Worm (Caenorhabditis elegans) whole organism, L3 larva: Measurements from ENCODE around the gene C10A4.9.

Experiments used
- ZK546.5 ChIP-seq: sonication (generic microtip); optimal IDR thresholded peaks from 2 replicates; lab custom pipeline; 2017; ENCODE audit warnings: missing biosample characterization, missing genetic modification characterization
- ceh-82 ChIP-seq: fragments of 150-350 bp; optimal IDR thresholded peaks from 2 replicates; lab custom pipeline; 2014; ENCODE audit warnings: missing biosample characterization, missing genetic modification characterization
- egl-27 ChIP-seq: sonication (generic microtip); optimal IDR thresholded peaks from 4 replicates; lab custom pipeline; 2017; ENCODE audit warnings: missing biosample characterization, missing genetic modification reagents, missing genetic modification characterization
- egl-5 ChIP-seq: fragments of 150-350 bp; optimal IDR thresholded peaks from 2 replicates; lab custom pipeline; 2017; ENCODE audit warnings: missing biosample characterization, missing genetic modification reagents, missing genetic modification characterization, inconsistent platforms
- jun-1 ChIP-seq: fragments of 150-350 bp; optimal IDR thresholded peaks from 2 replicates; lab custom pipeline; 2014; ENCODE audit warnings: missing biosample characterization, missing genetic modification reagents, missing genetic modification characterization
- nhr-11 ChIP-seq: fragments of 150-350 bp; optimal IDR thresholded peaks from 2 replicates; lab custom pipeline; 2014; ENCODE audit warnings: missing biosample characterization, missing genetic modification characterization
- nhr-25 ChIP-seq: sonication (generic microtip); optimal IDR thresholded peaks from 2 replicates; lab custom pipeline; 2017; ENCODE audit warnings: missing biosample characterization, missing genetic modification characterization
- nhr-76 ChIP-seq: fragments of 150-350 bp; sonication (generic microtip); optimal IDR thresholded peaks from 5 replicates; lab custom pipeline; 2014; ENCODE audit warnings: missing biosample characterization, missing genetic modification characterization
- skn-1 ChIP-seq: fragments of 150-350 bp; optimal IDR thresholded peaks from 2 replicates; lab custom pipeline; 2014; ENCODE audit warnings: missing biosample characterization, missing genetic modification characterization
- snpc-4 ChIP-seq: fragments of 150-350 bp; optimal IDR thresholded peaks from 2 replicates; lab custom pipeline; 2014; ENCODE audit warnings: missing biosample characterization, missing genetic modification characterization
- tbx-2 ChIP-seq: sonication (generic microtip); optimal IDR thresholded peaks from 2 replicates; lab custom pipeline; 2016; ENCODE audit warnings: mild to moderate bottlenecking, missing genetic modification characterization, missing compliant biosample characterization
- ztf-11 ChIP-seq: fragments of 150-350 bp; optimal IDR thresholded peaks from 2 replicates; lab custom pipeline; 2014; ENCODE audit warnings: missing biosample characterization, missing genetic modification characterization

ce11 chrX:7409935-7410334 lies 10.7 kb upstream of the C10A4.9 start, which contains the start of gene C10A4.2:
- TF ChIP-seq snpc-4 (tag; lab: Kevin White, UChicago) (no peak), ZK546.5 (tag; lab: Kevin White, UChicago) (no peak), ztf-11 (no peak), ceh-82 (tag; lab: Kevin White, UChicago) (no peak), nhr-11 (tag; lab: Kevin White, UChicago) (no peak), nhr-25 (no peak), skn-1 (tag; lab: Kevin White, UChicago) (no peak), jun-1 (tag; lab: Kevin White, UChicago) (no peak), egl-27 (tag; lab: Kevin White, UChicago) (no peak), egl-5 (tag; lab: Kevin White, UChicago) (no peak), nhr-76 (no peak), tbx-2 (no peak)
